Worm (Caenorhabditis elegans): Measurements from ENCODE around the gene dph-7.

dph-7 gene

DNA sequence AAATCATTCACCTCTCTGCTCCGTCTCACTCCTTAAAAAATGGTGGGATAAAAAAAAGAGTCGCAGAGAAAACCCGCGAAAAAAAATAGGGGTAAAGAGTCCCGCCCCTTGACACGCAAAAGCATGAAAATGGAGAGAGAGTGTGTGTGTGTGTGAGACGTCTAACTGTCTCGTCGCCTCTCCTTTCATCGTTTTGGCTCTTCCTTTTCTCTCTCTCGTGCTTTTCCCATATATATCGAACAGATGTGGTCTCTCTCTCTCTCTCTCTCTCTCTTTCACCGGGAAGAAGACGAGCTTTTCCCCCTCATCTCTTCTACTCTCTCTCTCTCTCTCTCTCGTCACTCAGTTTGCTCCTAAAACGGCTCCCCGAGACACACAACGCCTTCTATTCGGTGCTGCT, 39.1 kb upstream of the dph-7 start (continued):
- TF ChIP-seq dpl-1 (GFP tag; optimal IDR thresholded peaks at IDR 0.05) (peak; percentile 48), pha-4 (GFP tag; IDR thresholded peaks at IDR 0.05) (no peak), pha-4 (tag; optimal IDR thresholded peaks at IDR 0.05) (no peak), rbr-2 (tag; optimal IDR thresholded peaks at IDR 0.05) (peak; percentile 83), saeg-2 (GFP tag; IDR thresholded peaks at IDR 0.05) (no peak), daf-19 (GFP tag; conservative IDR thresholded peaks at IDR 0.05) (no peak), D1046.2 (GFP tag; IDR thresholded peaks at IDR 0.05) (no peak), lsy-2 (tag; optimal IDR thresholded peaks at IDR 0.05) (peak; percentile 21 to 80), madf-9 (GFP tag; conservative IDR thresholded peaks at IDR 0.05) (0 out of 2 replicates have a peak, but pooled peaks have one; percentile 29), vab-7 (GFP tag; IDR thresholded peaks at IDR 0.05) (no peak), attf-4 (tag; optimal IDR thresholded peaks at IDR 0.05) (no peak), nhr-76 (tag; optimal IDR thresholded peaks at IDR 0.05) (no peak), aha-1 (tag) (peak; percentile 97), unc-39 (tag; optimal IDR thresholded peaks at IDR 0.05) (no peak), ama-1 (optimal IDR thresholded peaks at IDR 0.05) (no peak), lin-39 (tag; optimal IDR thresholded peaks at IDR 0.05) (peak; percentile 39), F37D6.2 (tag; optimal IDR thresholded peaks at IDR 0.05) (peak; percentile 62), aly-2 (tag; optimal IDR thresholded peaks at IDR 0.05) (no peak), zfp-2 (tag; optimal IDR thresholded peaks at IDR 0.05) (no peak), zag-1 (tag; optimal IDR thresholded peaks at IDR 0.05) (peak; percentile 56), dmd-6 (GFP tag; IDR thresholded peaks at IDR 0.05) (peak; percentile 36; the same call in 1 of the 2 replicates), ces-1 (GFP tag; optimal IDR thresholded peaks at IDR 0.05) (no peak), R02D3.7 (tag; optimal IDR thresholded peaks at IDR 0.05) (no peak), T26A8.4 (GFP tag; IDR thresholded peaks at IDR 0.05) (0 out of 2 replicates have a peak, but pooled peaks have one; percentile 25), egl-43 (GFP tag; IDR thresholded peaks at IDR 0.05) (peak; percentile 85; the same call in 1 of the 2 replicates), daf-16 (GFP tag; optimal IDR thresholded peaks at IDR 0.05) (no peak), daf-16 (tag; optimal IDR thresholded peaks at IDR 0.05) (peak; percentile 27), cey-2 (tag; optimal IDR thresholded peaks at IDR 0.05; ENCODE audit: borderline replicate concordance, insufficient read depth) (no peak), hlh-11 (tag; optimal IDR thresholded peaks at IDR 0.05) (peak; percentile 81), F49E8.2 (tag; optimal IDR thresholded peaks at IDR 0.05; ENCODE audit: borderline replicate concordance) (no peak), hif-1 (tag; optimal IDR thresholded peaks at IDR 0.05) (peak in 1 of 2 experiments; percentile 60), nhr-28 (tag; optimal IDR thresholded peaks at IDR 0.05) (peak; percentile 15), sdz-12 (GFP tag; optimal IDR thresholded peaks at IDR 0.05) (peak; percentile 15), dmd-8 (GFP tag; IDR thresholded peaks at IDR 0.05) (no peak)

DNA sequence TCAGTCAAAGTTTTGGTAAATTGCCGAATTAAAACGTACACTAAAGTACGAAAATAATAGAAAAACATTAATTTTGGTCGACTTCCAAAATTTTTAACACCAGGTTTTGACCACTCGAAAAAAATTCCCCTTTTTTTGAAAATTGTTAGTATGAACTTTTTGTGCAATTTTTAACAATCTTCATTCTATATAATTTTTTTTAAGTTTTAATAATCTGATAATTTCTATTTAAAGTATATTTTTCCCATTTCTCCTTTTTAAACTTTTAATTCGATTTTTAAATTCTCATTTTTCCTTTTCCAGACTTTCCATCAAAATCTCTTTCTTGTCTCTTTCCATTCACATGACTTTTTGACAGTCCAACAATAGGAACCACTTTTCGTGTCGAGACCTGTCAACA, 38.0 kb upstream of the dph-7 start, which contains the start of gene unc-64:
Gene unc-64 (plus strand): TSS at position 301 of the 400 bp plus-strand sequence.
- TF ChIP-seq lin-29 (GFP tag; IDR thresholded peaks at IDR 0.05) (no peak), F49E8.2 (tag; optimal IDR thresholded peaks at IDR 0.05; ENCODE audit: borderline replicate concordance) (no peak), lin-39 (tag; optimal IDR thresholded peaks at IDR 0.05) (no peak), ztf-11 (tag; optimal IDR thresholded peaks at IDR 0.05) (no peak), F37D6.2 (tag; optimal IDR thresholded peaks at IDR 0.05) (no peak), pha-4 (GFP tag; IDR thresholded peaks at IDR 0.05) (no peak), pha-4 (tag; optimal IDR thresholded peaks at IDR 0.05) (no peak), dve-1 (tag; optimal IDR thresholded peaks at IDR 0.05; ENCODE audit: insufficient read depth) (no peak), saeg-2 (GFP tag; IDR thresholded peaks at IDR 0.05) (no peak), Y105C5A.15 (GFP tag; IDR thresholded peaks at IDR 0.05) (no peak), mes-2 (tag; optimal IDR thresholded peaks at IDR 0.05; ENCODE audit: poor library complexity, severe bottlenecking) (no peak), lin-38 (GFP tag; IDR thresholded peaks at IDR 0.05) (no peak), F44E2.7 (GFP tag; IDR thresholded peaks at IDR 0.05) (no peak), aha-1 (tag) (no peak), R02D3.7 (tag; optimal IDR thresholded peaks at IDR 0.05) (no peak), unc-130 (GFP tag; optimal IDR thresholded peaks at IDR 0.05) (no peak), unc-62 (GFP tag; optimal IDR thresholded peaks at IDR 0.05 in 1 of 2) (no peak), unc-62 (tag; optimal IDR thresholded peaks at IDR 0.05) (no peak)
